Worm (Caenorhabditis elegans): Measurements from ENCODE around the gene C18H7.11.

Gene C18H7.11

DNA sequence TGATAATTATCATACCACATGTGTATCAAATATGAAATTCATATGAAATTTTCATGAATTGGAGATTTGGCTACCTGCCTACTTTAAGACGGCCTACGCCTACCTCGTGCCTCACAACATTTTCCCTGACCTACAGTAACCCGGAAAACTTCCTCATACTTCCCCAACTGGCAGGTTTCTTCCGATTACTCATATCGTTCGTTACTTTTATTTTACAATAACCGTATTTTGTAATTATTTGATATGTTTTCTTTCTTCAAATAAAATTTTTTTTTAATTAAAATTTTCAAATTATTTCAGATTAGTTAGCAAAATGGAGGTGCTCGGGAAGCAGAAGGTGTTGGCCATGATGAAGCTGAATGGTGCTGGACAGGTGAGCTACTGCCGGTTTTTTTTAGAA is 30.5 kb downstream of the C18H7.11 start, which contains the start of gene nhr-76:
nhr-76 (plus strand) TSS at position 301 of the 400 bp plus-strand sequence.
- TF ChIP-seq T22C8.4 (GFP tag; IDR thresholded peaks at IDR 0.05) (no peak), flt-1 (GFP tag; IDR thresholded peaks at IDR 0.05) (no peak), med-1 (GFP tag; optimal IDR thresholded peaks at IDR 0.05; ENCODE audit: insufficient read depth) (no peak), ztf-23 (GFP tag; IDR thresholded peaks at IDR 0.05) (no peak), cog-1 (tag; optimal IDR thresholded peaks at IDR 0.05) (no peak), ztf-29 (GFP tag; IDR thresholded peaks at IDR 0.05) (no peak), ref-1 (GFP tag; conservative IDR thresholded peaks at IDR 0.05) (no peak), tab-1 (GFP tag; IDR thresholded peaks at IDR 0.05) (no peak), klf-2 (GFP tag; conservative IDR thresholded peaks at IDR 0.05) (no peak)

DNA sequence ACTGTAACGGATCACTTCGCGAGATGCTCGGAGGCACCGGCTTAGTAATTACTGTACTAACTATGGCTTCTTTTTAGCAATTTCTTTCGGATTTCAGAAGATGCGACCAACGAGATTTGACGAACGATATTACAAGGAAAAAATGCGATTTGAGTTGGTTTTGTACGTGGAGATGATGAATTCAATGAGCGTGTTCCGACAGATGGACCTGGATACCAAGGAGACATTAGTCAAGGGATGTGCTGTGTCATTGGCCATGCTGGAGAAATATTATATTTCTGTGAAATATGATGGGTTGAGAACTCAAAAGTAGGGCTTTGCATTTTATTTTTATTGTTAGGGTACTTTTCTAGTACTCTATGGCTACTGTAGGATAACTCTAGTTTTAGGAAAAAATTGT is 33.9 kb downstream of the C18H7.11 start:
- no peak for TF ChIP-seq cog-1 (tag; optimal IDR thresholded peaks at IDR 0.05)
- TF ChIP-seq tab-1 (GFP tag; IDR thresholded peaks at IDR 0.05) = no peak
- no peak for TF ChIP-seq klf-2 (GFP tag; conservative IDR thresholded peaks at IDR 0.05)
- no peak for TF ChIP-seq flt-1 (GFP tag; IDR thresholded peaks at IDR 0.05)
- TF ChIP-seq T22C8.4 (GFP tag; IDR thresholded peaks at IDR 0.05) = no peak
- no peak for TF ChIP-seq ztf-29 (GFP tag; IDR thresholded peaks at IDR 0.05)
- TF ChIP-seq ztf-23 (GFP tag; IDR thresholded peaks at IDR 0.05) = no peak
- TF ChIP-seq med-1 (GFP tag; optimal IDR thresholded peaks at IDR 0.05; ENCODE audit: insufficient read depth) = no peak
- TF ChIP-seq ref-1 (GFP tag; conservative IDR thresholded peaks at IDR 0.05) = no peak

DNA sequence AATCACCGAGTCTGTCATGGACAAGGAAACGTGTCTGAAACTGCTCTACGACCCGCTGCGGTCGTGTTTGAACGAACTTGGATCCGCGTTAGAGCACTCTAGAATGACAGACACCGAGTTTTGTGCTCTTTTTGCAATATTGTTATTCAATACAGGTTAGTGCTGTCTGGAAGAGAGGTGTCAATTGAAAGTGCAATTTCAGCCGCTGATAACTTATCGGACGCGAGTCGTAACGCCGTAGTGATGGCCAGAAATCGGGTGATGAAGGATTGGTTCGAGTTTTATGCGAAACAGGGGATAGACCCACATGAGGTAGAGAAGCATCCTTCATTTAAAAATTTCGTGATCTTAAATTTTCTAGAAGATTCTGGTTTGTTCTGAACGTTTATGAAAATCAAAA is 35.2 kb downstream of the C18H7.11 start:
- TF ChIP-seq klf-2 (GFP tag; conservative IDR thresholded peaks at IDR 0.05) (no peak), flt-1 (GFP tag; IDR thresholded peaks at IDR 0.05) (no peak), ref-1 (GFP tag; conservative IDR thresholded peaks at IDR 0.05) (no peak), cog-1 (tag; optimal IDR thresholded peaks at IDR 0.05) (no peak), ztf-29 (GFP tag; IDR thresholded peaks at IDR 0.05) (no peak), ztf-23 (GFP tag; IDR thresholded peaks at IDR 0.05) (no peak), T22C8.4 (GFP tag; IDR thresholded peaks at IDR 0.05) (no peak), tab-1 (GFP tag; IDR thresholded peaks at IDR 0.05) (no peak), med-1 (GFP tag; optimal IDR thresholded peaks at IDR 0.05; ENCODE audit: insufficient read depth) (no peak)

DNA sequence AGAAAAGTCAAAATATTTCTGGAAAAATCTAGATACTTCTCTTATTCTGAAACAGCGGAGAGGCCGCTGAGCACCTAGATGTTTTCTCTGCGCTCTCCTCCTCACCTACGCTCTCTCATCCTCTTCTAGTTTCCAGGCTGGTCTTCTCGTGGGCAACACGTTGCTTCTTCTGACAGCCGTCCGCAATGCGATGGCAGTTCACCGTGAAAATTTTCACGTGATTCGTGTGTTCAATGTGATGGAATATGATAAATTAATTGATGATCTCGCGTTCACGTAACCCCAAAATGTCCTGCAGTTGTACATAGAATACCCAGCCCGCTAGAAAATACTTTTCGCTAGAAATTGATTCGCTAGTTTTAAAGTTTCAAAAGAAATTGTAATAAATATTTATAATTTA is 36.9 kb downstream of the C18H7.11 start:
- no peak for TF ChIP-seq ztf-29 (GFP tag; IDR thresholded peaks at IDR 0.05)
- TF ChIP-seq ztf-23 (GFP tag; IDR thresholded peaks at IDR 0.05) = no peak
- TF ChIP-seq ref-1 (GFP tag; conservative IDR thresholded peaks at IDR 0.05) = no peak
- TF ChIP-seq cog-1 (tag; optimal IDR thresholded peaks at IDR 0.05) = no peak
- no peak for TF ChIP-seq T22C8.4 (GFP tag; IDR thresholded peaks at IDR 0.05)
- no peak for TF ChIP-seq klf-2 (GFP tag; conservative IDR thresholded peaks at IDR 0.05)
- TF ChIP-seq med-1 (GFP tag; optimal IDR thresholded peaks at IDR 0.05; ENCODE audit: insufficient read depth) = no peak
- no peak for TF ChIP-seq flt-1 (GFP tag; IDR thresholded peaks at IDR 0.05)
- no peak for TF ChIP-seq tab-1 (GFP tag; IDR thresholded peaks at IDR 0.05)

DNA sequence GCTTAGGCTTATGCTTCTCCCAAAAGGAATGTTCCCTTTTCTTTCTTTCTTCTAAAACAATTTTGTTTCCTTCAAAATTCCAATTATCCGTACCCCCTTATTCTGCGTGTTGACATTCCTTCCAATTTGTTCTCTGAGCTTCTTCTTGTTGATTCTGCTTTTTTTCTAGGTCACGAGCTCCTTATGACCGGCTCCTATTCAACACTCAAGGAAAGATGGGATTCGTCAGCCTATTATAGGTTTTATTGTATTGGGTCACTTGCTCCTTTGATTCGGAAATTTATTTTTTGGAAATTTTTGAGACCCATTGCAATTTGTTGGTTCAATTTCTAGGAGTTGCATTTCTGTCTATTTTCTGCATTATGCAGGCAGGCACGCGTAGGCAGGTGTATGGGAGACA is 42.5 kb downstream of the C18H7.11 start:
- no peak for TF ChIP-seq ztf-23 (GFP tag; IDR thresholded peaks at IDR 0.05)
- no peak for TF ChIP-seq ztf-29 (GFP tag; IDR thresholded peaks at IDR 0.05)
- TF ChIP-seq ref-1 (GFP tag; conservative IDR thresholded peaks at IDR 0.05) = no peak
- TF ChIP-seq cog-1 (tag; optimal IDR thresholded peaks at IDR 0.05) = no peak
- TF ChIP-seq flt-1 (GFP tag; IDR thresholded peaks at IDR 0.05) = no peak
- no peak for TF ChIP-seq T22C8.4 (GFP tag; IDR thresholded peaks at IDR 0.05)
- TF ChIP-seq med-1 (GFP tag; optimal IDR thresholded peaks at IDR 0.05; ENCODE audit: insufficient read depth) = no peak
- TF ChIP-seq klf-2 (GFP tag; conservative IDR thresholded peaks at IDR 0.05) = no peak
- no peak for TF ChIP-seq tab-1 (GFP tag; IDR thresholded peaks at IDR 0.05)

DNA sequence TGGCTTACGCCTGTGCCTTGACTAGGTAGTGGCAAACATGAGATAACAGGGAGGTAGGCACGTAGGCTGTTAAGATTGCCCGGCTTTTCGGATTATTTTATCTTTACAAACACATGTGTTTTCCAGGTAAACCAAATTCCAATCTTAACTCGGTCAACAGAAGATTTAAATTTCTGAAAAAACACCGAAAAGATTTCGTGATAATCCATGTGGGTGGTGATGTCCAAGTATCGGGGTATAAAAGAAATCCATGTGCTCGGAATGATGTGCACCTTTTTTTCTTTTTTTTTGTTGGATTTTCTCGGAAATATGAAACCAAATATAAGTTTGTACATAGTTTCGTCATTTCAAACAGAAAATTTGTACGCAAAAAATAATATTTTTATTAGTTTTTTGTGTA is 46.8 kb downstream of the C18H7.11 start:
- TF ChIP-seq ref-1 (GFP tag; conservative IDR thresholded peaks at IDR 0.05) (no peak), cog-1 (tag; optimal IDR thresholded peaks at IDR 0.05) (no peak), tab-1 (GFP tag; IDR thresholded peaks at IDR 0.05) (no peak), ztf-29 (GFP tag; IDR thresholded peaks at IDR 0.05) (no peak), klf-2 (GFP tag; conservative IDR thresholded peaks at IDR 0.05) (no peak), T22C8.4 (GFP tag; IDR thresholded peaks at IDR 0.05) (no peak), med-1 (GFP tag; optimal IDR thresholded peaks at IDR 0.05; ENCODE audit: insufficient read depth) (no peak), ztf-23 (GFP tag; IDR thresholded peaks at IDR 0.05) (no peak), flt-1 (GFP tag; IDR thresholded peaks at IDR 0.05) (no peak)

DNA sequence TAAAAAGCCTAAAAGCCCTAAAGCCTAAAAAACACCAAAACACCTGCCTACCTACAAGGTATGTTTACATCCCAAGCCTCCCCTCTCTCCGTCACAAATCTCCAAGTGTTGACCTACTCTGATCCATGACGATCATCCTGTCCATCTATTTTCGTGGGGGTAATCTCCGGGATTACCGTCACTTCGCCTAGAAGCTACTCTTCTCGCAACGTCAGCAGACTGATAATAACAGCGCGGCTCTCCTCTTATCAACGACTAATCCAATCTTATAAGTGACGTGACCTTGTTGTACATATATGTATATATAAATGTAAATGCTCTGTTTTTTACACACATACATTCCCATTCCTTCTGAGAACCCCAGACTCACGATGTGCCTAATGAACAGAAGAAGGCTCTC is 51.7 kb downstream of the C18H7.11 start:
- TF ChIP-seq tab-1 (GFP tag; IDR thresholded peaks at IDR 0.05) (no peak), ztf-23 (GFP tag; IDR thresholded peaks at IDR 0.05) (no peak), cog-1 (tag; optimal IDR thresholded peaks at IDR 0.05) (no peak), flt-1 (GFP tag; IDR thresholded peaks at IDR 0.05) (no peak), ztf-29 (GFP tag; IDR thresholded peaks at IDR 0.05) (no peak)

All from whole organism, midembryonic.